Fruit fly (Drosophila melanogaster) whole organism, embryonic: ENCODE data around the gene chrb.
A peak's percentile ranks its signal among the peaks of the same experiment; 100 is the strongest.

ENCODE experiments used
- Atf3 ChIP-seq: fragments of 200-800 bp; sonication (Bioruptor generic); optimal IDR thresholded peaks from 3 replicates; lab custom pipeline; 2016; ENCODE audit warnings: missing biosample characterization, missing genetic modification characterization
- Blimp-1 ChIP-seq: fragments of 200-800 bp; sonication (Bioruptor generic); optimal IDR thresholded peaks from 3 replicates; lab custom pipeline; 2018; ENCODE audit warnings: missing biosample characterization, missing genetic modification characterization, mild to moderate bottlenecking, moderate library complexity, missing genetic modification reagents
- CG13894 ChIP-seq: fragments of 200-800 bp; sonication (Bioruptor generic); optimal IDR thresholded peaks from 3 replicates; lab custom pipeline; 2018; ENCODE audit warnings: missing biosample characterization, mild to moderate bottlenecking, missing genetic modification characterization, moderate library complexity
- CG14014 ChIP-seq: fragments of 200-800 bp; sonication (Bioruptor generic); IDR thresholded peaks from 2 replicates; pipeline ENCODE4 v1.3.6; 2022; ENCODE audit warnings: missing biosample characterization, missing genetic modification characterization
- CG15269 ChIP-seq: fragments of 200-800 bp; sonication (Bioruptor generic); optimal IDR thresholded peaks from 2 replicates; lab custom pipeline; 2018; ENCODE audit warnings: missing biosample characterization, mild to moderate bottlenecking, missing genetic modification characterization, moderate library complexity
- CG17361 ChIP-seq: fragments of 200-800 bp; sonication (Bioruptor generic); IDR thresholded peaks from 3 replicates; pipeline ENCODE4 v1.3.6; 2022; ENCODE audit warnings: missing biosample characterization, missing genetic modification characterization
- CG18599 ChIP-seq: fragments of 200-800 bp; sonication (Bioruptor generic); optimal IDR thresholded peaks from 3 replicates; lab custom pipeline; 2017; ENCODE audit warnings: missing biosample characterization, missing genetic modification characterization, mild to moderate bottlenecking, moderate library complexity, missing genetic modification reagents
- CG2116 ChIP-seq: fragments of 200-800 bp; sonication (Bioruptor generic); optimal IDR thresholded peaks from 3 replicates; lab custom pipeline; 2018; ENCODE audit warnings: missing biosample characterization, mild to moderate bottlenecking, missing genetic modification characterization
- CG2199 ChIP-seq: fragments of 200-800 bp; sonication (Bioruptor generic); IDR thresholded peaks from 3 replicates; pipeline ENCODE4 v1.3.6; 2022; ENCODE audit warnings: missing biosample characterization, missing genetic modification characterization
- CG32532 ChIP-seq: fragments of 200-800 bp; sonication (Bioruptor generic); IDR thresholded peaks from 2 replicates; pipeline ENCODE4 v1.3.6; 2022; ENCODE audit warnings: missing biosample characterization, missing genetic modification characterization
- CG33557 ChIP-seq: fragments of 200-800 bp; sonication (Bioruptor generic); optimal IDR thresholded peaks from 2 replicates; lab custom pipeline; 2019; ENCODE audit warnings: missing biosample characterization, mild to moderate bottlenecking, missing genetic modification characterization, moderate library complexity
- CG3726 ChIP-seq: fragments of 200-800 bp; sonication (Bioruptor generic); IDR thresholded peaks from 3 replicates; pipeline ENCODE4, ENCODE4 v1.3.6; 2022; ENCODE audit warnings: missing biosample characterization, missing genetic modification characterization
- CG42726 ChIP-seq: fragments of 200-800 bp; sonication (Bioruptor generic); IDR thresholded peaks from 2 replicates; pipeline ENCODE4 v1.3.6; 2022; ENCODE audit warnings: missing biosample characterization, missing genetic modification characterization; ENCODE audit not compliant: partially characterized antibody
- CG6175 ChIP-seq: fragments of 200-800 bp; sonication (Bioruptor generic); IDR thresholded peaks from 3 replicates; pipeline ENCODE4 v1.3.6; 2022; ENCODE audit warnings: missing biosample characterization, missing genetic modification characterization
- CG6791 ChIP-seq: fragments of 200-800 bp; sonication (Bioruptor generic); IDR thresholded peaks from 3 replicates; pipeline ENCODE4 v1.3.6; 2022; ENCODE audit warnings: missing biosample characterization, missing genetic modification characterization; ENCODE audit not compliant: partially characterized antibody
- CG8290 ChIP-seq, 3 experiments: fragments of 200-800 bp; sonication (Bioruptor generic); optimal IDR thresholded peaks; 2 replicates each; lab custom pipeline; 2016 to 2019; ENCODE audit warnings: missing biosample characterization in 3 of 3, missing genetic modification characterization in 3 of 3, mild to moderate bottlenecking in 2 of 3, moderate library complexity in 1 of 3
- CG9932 ChIP-seq: fragments of 200-800 bp; sonication (Bioruptor generic); IDR thresholded peaks from 2 replicates; pipeline ENCODE4 v1.3.6; 2022; ENCODE audit warnings: missing biosample characterization, missing genetic modification characterization
- D ChIP-seq, 2 experiments: fragments of 200-800 bp in 1 of 2; fragments of >200 bp in 1 of 2; sonication (Bioruptor generic) in 1 of 2; optimal IDR thresholded peaks; 2 replicates in 1 of 2; 3 replicates in 1 of 2; lab custom pipeline; 2017; ENCODE audit warnings: mild to moderate bottlenecking in 1 of 2, missing biosample characterization in 1 of 2, missing genetic modification characterization in 1 of 2, missing genetic modification reagents in 1 of 2
- D19B ChIP-seq: fragments of 200-800 bp; sonication (Bioruptor generic); optimal IDR thresholded peaks from 2 replicates; lab custom pipeline; 2017; ENCODE audit warnings: missing biosample characterization, mild to moderate bottlenecking, missing genetic modification characterization
- Doc2 ChIP-seq: fragments of 200-800 bp; sonication (Bioruptor generic); IDR thresholded peaks from 2 replicates; pipeline ENCODE4 v1.3.6; 2022; ENCODE audit warnings: missing biosample characterization, missing genetic modification characterization
- Drgx ChIP-seq: fragments of 200-800 bp; sonication (Bioruptor generic); IDR thresholded peaks from 2 replicates; pipeline ENCODE4 v1.3.6; 2022; ENCODE audit warnings: missing biosample characterization, missing genetic modification characterization
- ERR ChIP-seq: fragments of 200-800 bp; sonication (Bioruptor generic); optimal IDR thresholded peaks from 2 replicates; lab custom pipeline; 2016; ENCODE audit warnings: missing biosample characterization, missing genetic modification characterization
- Ets65A ChIP-seq: fragments of 200-800 bp; sonication (Bioruptor generic); peaks from one replicate; lab custom pipeline; 2016; ENCODE audit warnings: missing biosample characterization, missing genetic modification characterization
- HLH3B ChIP-seq: fragments of 200-800 bp; sonication (Bioruptor generic); IDR thresholded peaks from 2 replicates; pipeline ENCODE4 v1.3.6; 2022; ENCODE audit warnings: missing biosample characterization, missing genetic modification characterization
- HLH4C ChIP-seq: fragments of 200-800 bp; sonication (Bioruptor generic); IDR thresholded peaks from 3 replicates; pipeline ENCODE4 v1.3.6; 2022; ENCODE audit warnings: missing biosample characterization, missing genetic modification characterization; ENCODE audit not compliant: partially characterized antibody
- Med ChIP-seq: fragments of 200-800 bp; sonication (Bioruptor generic); peaks from one replicate; lab custom pipeline; 2016; ENCODE audit warnings: missing biosample characterization, missing genetic modification characterization, mild to moderate bottlenecking, inconsistent platforms, moderate library complexity
- NFAT ChIP-seq: fragments of 200-800 bp; sonication (Bioruptor generic); IDR thresholded peaks from 2 replicates; pipeline ENCODE4 v1.3.6; 2022; ENCODE audit warnings: missing biosample characterization, missing genetic modification characterization
- Nf-YA ChIP-seq: fragments of 200-800 bp; sonication (Bioruptor generic); IDR thresholded peaks from 2 replicates; pipeline ENCODE4 v1.3.6; 2022; ENCODE audit warnings: missing biosample characterization, missing genetic modification characterization
- Xrp1 ChIP-seq: fragments of 200-800 bp; sonication (Bioruptor generic); IDR thresholded peaks from 2 replicates; pipeline ENCODE4 v1.3.6; 2022; ENCODE audit warnings: missing biosample characterization, missing genetic modification characterization
- ase ChIP-seq: fragments of 200-800 bp; sonication (Bioruptor generic); IDR thresholded peaks from 3 replicates; pipeline ENCODE4 v1.3.6; 2022; ENCODE audit warnings: missing biosample characterization, missing genetic modification characterization
- bbx ChIP-seq: fragments of 200-800 bp; sonication (Bioruptor generic); IDR thresholded peaks from 2 replicates; pipeline ENCODE4 v1.3.6; 2022; ENCODE audit warnings: missing biosample characterization, missing genetic modification characterization; ENCODE audit not compliant: partially characterized antibody
- bcd ChIP-seq: fragments of 200-800 bp; sonication (Bioruptor generic); optimal IDR thresholded peaks from 2 replicates; lab custom pipeline; 2017; ENCODE audit warnings: missing biosample characterization, mild to moderate bottlenecking, missing genetic modification characterization
- bsh ChIP-seq, 2 experiments: fragments of 200-800 bp; sonication (Bioruptor generic); optimal IDR thresholded peaks; 2 replicates each; lab custom pipeline; 2017 to 2018; ENCODE audit warnings: mild to moderate bottlenecking in 2 of 2, missing biosample characterization in 2 of 2, missing genetic modification characterization in 2 of 2, moderate library complexity in 1 of 2
- cwo ChIP-seq: fragments of 200-800 bp; sonication (Bioruptor generic); optimal IDR thresholded peaks from 3 replicates; lab custom pipeline; 2017; ENCODE audit warnings: missing biosample characterization, missing genetic modification characterization, mild to moderate bottlenecking, moderate library complexity, missing genetic modification reagents
- dmrt11E ChIP-seq: fragments of 200-800 bp; sonication (Bioruptor generic); optimal IDR thresholded peaks from 3 replicates; lab custom pipeline; 2018; ENCODE audit warnings: missing biosample characterization, mild to moderate bottlenecking, missing genetic modification characterization, moderate library complexity
- nom ChIP-seq: fragments of 200-800 bp; sonication (Bioruptor generic); optimal IDR thresholded peaks from 2 replicates; lab custom pipeline; 2017; ENCODE audit warnings: missing biosample characterization, missing genetic modification characterization, mild to moderate bottlenecking, moderate library complexity, missing genetic modification reagents
- org-1 ChIP-seq: fragments of 200-800 bp; sonication (Bioruptor generic); optimal IDR thresholded peaks from 2 replicates; lab custom pipeline; 2017; ENCODE audit warnings: missing biosample characterization, missing genetic modification characterization
- psq ChIP-seq: fragments of 200-800 bp; sonication (Bioruptor generic); optimal IDR thresholded peaks from 2 replicates; lab custom pipeline; 2017; ENCODE audit warnings: missing biosample characterization, missing genetic modification characterization
- sc ChIP-seq, 3 experiments: fragments of >200 bp in 2 of 3; fragments of 200-800 bp in 1 of 3; sonication (Bioruptor generic) in 1 of 3; optimal IDR thresholded peaks; 2 replicates in 2 of 3; 3 replicates in 1 of 3; lab custom pipeline; 2017; ENCODE audit warnings: mild to moderate bottlenecking in 1 of 3, missing biosample characterization in 1 of 3, missing genetic modification characterization in 1 of 3, missing genetic modification reagents in 1 of 3
- scrt ChIP-seq: fragments of 200-800 bp; sonication (Bioruptor generic); optimal IDR thresholded peaks from 2 replicates; lab custom pipeline; 2018; ENCODE audit warnings: missing biosample characterization, mild to moderate bottlenecking, missing genetic modification characterization, moderate library complexity
- sens ChIP-seq: fragments of 200-800 bp; sonication (Bioruptor generic); peaks from one replicate; lab custom pipeline; 2016; ENCODE audit warnings: missing biosample characterization, missing genetic modification characterization
- twi ChIP-seq: fragments of 200-800 bp; optimal IDR thresholded peaks from 2 replicates; lab custom pipeline; 2019; ENCODE audit warnings: missing biosample characterization, mild to moderate bottlenecking, missing genetic modification characterization, moderate library complexity
- usp ChIP-seq: fragments of >200 bp; optimal IDR thresholded peaks from 2 replicates; lab custom pipeline; 2017; ENCODE audit warnings: missing biosample characterization, missing genetic modification characterization
- vfl ChIP-seq: fragments of 200-800 bp; sonication (Bioruptor generic); optimal IDR thresholded peaks from 2 replicates; lab custom pipeline; 2016; ENCODE audit warnings: missing biosample characterization, missing genetic modification characterization
- z ChIP-seq: fragments of 200-800 bp; sonication (Bioruptor generic); IDR thresholded peaks from 3 replicates; pipeline ENCODE4 v1.3.6; 2022; ENCODE audit warnings: missing biosample characterization, missing genetic modification characterization

Gene chrb

DNA sequence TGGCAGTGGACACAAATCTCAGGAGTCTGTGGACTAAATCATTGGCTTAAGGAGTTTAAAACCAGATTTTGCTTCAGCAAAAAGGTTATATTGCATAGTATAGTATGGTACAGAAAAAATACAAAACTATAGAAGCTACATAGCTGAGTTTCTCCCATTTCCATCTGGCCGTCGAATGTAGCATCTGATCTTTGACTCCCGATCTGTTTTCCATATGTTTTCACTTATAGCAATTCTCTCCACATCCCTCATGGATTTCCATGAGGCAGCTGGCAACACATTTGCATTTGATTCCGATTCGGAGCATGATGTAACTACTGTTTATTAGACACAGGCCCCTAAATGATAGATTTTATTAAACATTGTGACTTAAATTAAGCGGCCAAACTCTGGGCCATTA lies 46.6 kb upstream of the chrb start:
- TF ChIP-seq D19B (GFP tag; lab: Kevin White, UChicago) (no peak), scrt (no peak), sens (GFP tag; lab: Kevin White, UChicago) (peak; percentile 21), CG2199 (GFP tag; lab: Robert Waterston, UW) (0 out of 3 replicates have a peak, but pooled peaks have one; percentile 17), dmrt11E (no peak), twi (tag; lab: Kevin White, UChicago) (peak; percentile 97)
- TF ChIP-seq, all 482 proteins: peak for 3

DNA sequence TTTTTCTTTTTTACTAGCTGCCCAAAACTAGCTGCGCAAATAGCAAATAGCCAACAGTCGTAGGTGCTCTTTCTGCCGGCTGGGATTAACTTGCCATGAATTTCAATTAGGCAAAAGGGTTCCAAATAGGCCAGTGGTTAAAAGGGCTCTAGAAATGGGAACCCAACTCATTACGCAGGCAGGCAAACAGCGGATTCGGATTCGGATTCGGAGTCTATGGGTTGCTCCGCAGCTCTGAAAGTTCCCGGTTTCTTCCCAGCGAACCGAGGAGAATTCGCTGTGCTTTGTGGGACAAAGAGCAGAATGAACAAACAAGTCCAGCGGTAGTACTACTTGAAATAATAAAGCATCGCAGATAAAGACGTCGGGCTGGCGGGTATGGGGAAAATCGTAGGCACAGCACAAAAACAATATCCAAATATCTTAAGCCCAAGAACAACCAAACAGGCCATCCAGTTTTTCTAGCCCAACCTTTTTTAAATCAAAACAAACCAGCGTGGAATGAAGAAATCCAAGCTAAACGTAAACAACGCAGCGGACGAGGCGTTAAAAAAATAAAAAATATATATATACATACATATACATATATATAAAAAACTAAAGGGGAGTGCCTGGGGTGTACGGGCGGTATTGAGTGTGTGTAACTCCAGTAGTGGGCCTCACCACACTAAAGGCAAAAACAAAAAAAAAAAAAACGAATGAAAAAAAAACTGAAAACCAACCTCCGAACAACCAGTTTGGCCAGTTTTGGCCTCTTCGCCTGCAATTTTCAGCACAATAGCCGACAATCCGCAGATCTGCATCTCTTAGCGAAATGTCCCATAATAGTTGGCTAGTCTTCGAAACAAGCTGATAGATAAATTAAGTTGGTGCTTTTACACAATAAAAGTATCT lies 45.2 kb upstream of the chrb start:
- TF ChIP-seq usp (GFP tag; lab: Kevin White, UChicago) (no peak), psq (GFP tag; lab: Kevin White, UChicago) (peak; percentile 57), CG33557 (GFP tag; lab: Kevin White, UChicago) (no peak), vfl (GFP tag; lab: Kevin White, UChicago) (no peak), NFAT (peak; percentile 44; the same call in 1 of the 2 replicates), CG6791 (GFP tag; lab: Robert Waterston, UW) (no peak), CG2116 (GFP tag; lab: Kevin White, UChicago) (no peak), bsh (GFP tag; optimal IDR thresholded peaks at IDR 0.05; lab: Kevin White, UChicago) (peak in 1 of 2 experiments; percentile 52), sens (GFP tag; lab: Kevin White, UChicago) (peak; percentile 57), bbx (no peak), ERR (GFP tag; lab: Kevin White, UChicago) (no peak), CG15269 (tag; lab: Kevin White, UChicago) (peak; percentile 29), Med (GFP tag; lab: Kevin White, UChicago) (peak; percentile 80), org-1 (GFP tag; lab: Kevin White, UChicago) (no peak), CG14014 (GFP tag; lab: Robert Waterston, UW) (no peak), Atf3 (GFP tag; lab: Kevin White, UChicago) (no peak), CG9932 (GFP tag; lab: Robert Waterston, UW) (peak; percentile 36; the same call in 1 of the 2 replicates), Doc2 (GFP tag; lab: Robert Waterston, UW) (no peak), ase (GFP tag; lab: Robert Waterston, UW) (no peak), CG3726 (GFP tag; lab: Robert Waterston, UW) (no peak), D (optimal IDR thresholded peaks at IDR 0.05; lab: Kevin White, UChicago) (no peak), D (GFP tag; optimal IDR thresholded peaks at IDR 0.05; lab: Kevin White, UChicago) (no peak), nom (peak; percentile 90), CG8290 (GFP tag; optimal IDR thresholded peaks at IDR 0.05; lab: Kevin White, UChicago) (no peak), CG8290 (tag; optimal IDR thresholded peaks at IDR 0.05; lab: Kevin White, UChicago) (peak in 1 of 2 experiments; percentile 63), CG42726 (GFP tag; lab: Robert Waterston, UW) (no peak), CG6175 (0 out of 3 replicates have a peak, but pooled peaks have one; percentile 33), CG32532 (GFP tag; lab: Robert Waterston, UW) (peak; percentile 55; the same call in 1 of the 2 replicates), Nf-YA (GFP tag; lab: Robert Waterston, UW) (no peak), z (GFP tag; lab: Robert Waterston, UW) (0 out of 3 replicates have a peak, but pooled peaks have one; percentile 33), CG18599 (GFP tag; lab: Kevin White, UChicago) (peak; percentile 38), bcd (GFP tag; lab: Kevin White, UChicago) (peak; percentile 2), Xrp1 (GFP tag; lab: Robert Waterston, UW) (no peak), sc (optimal IDR thresholded peaks at IDR 0.05; lab: Kevin White, UChicago) (no peak), sc (GFP tag; optimal IDR thresholded peaks at IDR 0.05; lab: Kevin White, UChicago) (no peak), Ets65A (GFP tag; lab: Kevin White, UChicago) (no peak), Blimp-1 (no peak), Drgx (GFP tag; lab: Robert Waterston, UW) (peak; percentile 74), cwo (GFP tag; lab: Kevin White, UChicago) (no peak), HLH3B (0 out of 2 replicates have a peak, but pooled peaks have one; percentile 5), HLH4C (GFP tag; lab: Robert Waterston, UW) (no peak), CG13894 (tag; lab: Kevin White, UChicago) (peak; percentile 96), CG17361 (GFP tag; lab: Robert Waterston, UW) (0 out of 3 replicates have a peak, but pooled peaks have one; percentile 9)
